Fruit fly (Drosophila melanogaster) S2 (cell line): ENCODE results near the gene CG43773.

Experiments used
- CG8478 ChIP-seq: fragments of >200 bp; optimal IDR thresholded peaks from 2 replicates; lab custom pipeline; 2018
- CTCF ChIP-seq, 2 experiments: fragments of >200 bp; optimal IDR thresholded peaks; 2 replicates each; lab custom pipeline; 2018

- TF ChIP-seq CTCF (optimal IDR thresholded peaks at IDR 0.05; lab: Kevin White, UChicago) (no peak), CG8478 (lab: Kevin White, UChicago) (no peak)
These were observed 29.5 kb downstream of the CG43773 start for dm6 chr2L:4037015-4037414.
